Fruit fly (Drosophila melanogaster) whole organism, pupa: Measurements from ENCODE around the gene msn.

Experiments used
- CG32121 ChIP-seq: fragments of 200-800 bp; sonication (Bioruptor generic); IDR thresholded peaks from 2 replicates; pipeline ENCODE4 v1.3.6; 2022; ENCODE audit warnings: missing biosample characterization, missing genetic modification characterization
- CG34367 ChIP-seq: fragments of 200-800 bp; sonication (Bioruptor generic); optimal IDR thresholded peaks from 2 replicates; lab custom pipeline; 2018; ENCODE audit warnings: missing biosample characterization, mild to moderate bottlenecking, missing genetic modification characterization
- CG9948 ChIP-seq: fragments of 200-800 bp; sonication (Bioruptor generic); optimal IDR thresholded peaks from 2 replicates; lab custom pipeline; 2018; ENCODE audit warnings: missing biosample characterization, mild to moderate bottlenecking, missing genetic modification characterization, moderate library complexity
- gl ChIP-seq: fragments of 200-800 bp; sonication (Bioruptor generic); optimal IDR thresholded peaks from 2 replicates; lab custom pipeline; 2018; ENCODE audit warnings: missing biosample characterization, mild to moderate bottlenecking, missing genetic modification characterization
- rn ChIP-seq: fragments of 200-800 bp; sonication (Bioruptor generic); IDR thresholded peaks from 2 replicates; pipeline ENCODE4 v1.3.6; 2022; ENCODE audit warnings: missing biosample characterization, missing genetic modification characterization

- TF ChIP-seq CG9948 (tag; lab: Kevin White, UChicago) (no peak), CG32121 (GFP tag; lab: Robert Waterston, UW) (no peak), gl (tag; lab: Kevin White, UChicago) (no peak), CG34367 (no peak), rn (GFP tag; lab: Robert Waterston, UW) (no peak)
These were observed 45.0 kb downstream of the msn start for dm6 chr3L:2541361-2541760.
